Worm (Caenorhabditis elegans): ENCODE data around the gene plk-3.

- no peak for TF ChIP-seq lim-6 (tag; optimal IDR thresholded peaks at IDR 0.05)
- no peak for TF ChIP-seq ama-1 (optimal IDR thresholded peaks at IDR 0.05)
- TF ChIP-seq ceh-6 (GFP tag; optimal IDR thresholded peaks at IDR 0.05) = no peak
- no peak for TF ChIP-seq npax-4 (tag; optimal IDR thresholded peaks at IDR 0.05)
- no peak for TF ChIP-seq pqm-1 (tag; optimal IDR thresholded peaks at IDR 0.05)
- no peak for TF ChIP-seq gmeb-2 (tag; optimal IDR thresholded peaks at IDR 0.05)
- no peak for TF ChIP-seq nhr-232 (tag; optimal IDR thresholded peaks at IDR 0.05)
- no peak for TF ChIP-seq pros-1 (tag; optimal IDR thresholded peaks at IDR 0.05)
- TF ChIP-seq pha-4 (tag; optimal IDR thresholded peaks at IDR 0.05) = no peak
- TF ChIP-seq pag-3 (tag; optimal IDR thresholded peaks at IDR 0.05; ENCODE audit: borderline replicate concordance) = no peak
- no peak for TF ChIP-seq ceh-19 (GFP tag; optimal IDR thresholded peaks at IDR 0.05)
- TF ChIP-seq hlh-8 (tag; optimal IDR thresholded peaks at IDR 0.05) = no peak
- no peak for TF ChIP-seq nfya-1 (tag; optimal IDR thresholded peaks at IDR 0.05)
- no peak for TF ChIP-seq tbx-2 (tag; optimal IDR thresholded peaks at IDR 0.05)
These were observed 26.3 kb upstream of the plk-3 start for ce11 chrIV:7499302-7499701.

Data from whole organism, late embryonic.